Fruit fly (Drosophila melanogaster): ENCODE results near the gene CG42830.
A peak's percentile ranks its signal among the peaks of the same experiment; 100 is the strongest.

CG42830 gene

dm6 chr2L:17778287-17778762, 34.1 kb downstream of the CG42830 start, which contains the start of gene CadN (continued):
- TF ChIP-seq zf30C (GFP tag; optimal IDR thresholded peaks at IDR 0.05) (peak; percentile 67), Opbp (GFP tag; IDR thresholded peaks at IDR 0.05; ENCODE audit: partially characterized antibody) (0 out of 3 replicates have a peak, but pooled peaks have one; percentile 18), kah (GFP tag; optimal IDR thresholded peaks at IDR 0.05) (peak; percentile 49), bbx (GFP tag; IDR thresholded peaks at IDR 0.05; ENCODE audit: partially characterized antibody) (0 out of 2 replicates have a peak, but pooled peaks have one; percentile 25), bigmax (GFP tag; optimal IDR thresholded peaks at IDR 0.05) (no peak), zfh1 (GFP tag; IDR thresholded peaks at IDR 0.05) (0 out of 3 replicates have a peak, but pooled peaks have one; percentile 6), Spps (tag; optimal IDR thresholded peaks at IDR 0.05) (no peak), lilli (GFP tag; optimal IDR thresholded peaks at IDR 0.05) (peak; percentile 13), lmd (GFP tag; IDR thresholded peaks at IDR 0.05) (peak; percentile 30; the same call in 1 of the 2 replicates), Optix (GFP tag; IDR thresholded peaks at IDR 0.05) (no peak), CG10979 (tag; optimal IDR thresholded peaks at IDR 0.05) (peak; percentile 53), Med (GFP tag) (peak; percentile 67), Elba2 (GFP tag; optimal IDR thresholded peaks at IDR 0.05) (peak; percentile 14), fd64A (GFP tag; optimal IDR thresholded peaks at IDR 0.05) (no peak), CG17385 (GFP tag; optimal IDR thresholded peaks at IDR 0.05) (peak; percentile 16), CG1602 (GFP tag; optimal IDR thresholded peaks at IDR 0.05) (peak; percentile 33), CG2678 (tag; optimal IDR thresholded peaks at IDR 0.05) (peak; percentile 2), gsb-n (tag; optimal IDR thresholded peaks at IDR 0.05) (peak; percentile 19), hth (optimal IDR thresholded peaks at IDR 0.05) (no peak), fd96Cb (tag; optimal IDR thresholded peaks at IDR 0.05) (peak; percentile 30), CG6765 (GFP tag; optimal IDR thresholded peaks at IDR 0.05) (no peak), CG34422 (GFP tag; IDR thresholded peaks at IDR 0.05) (peak; percentile 79; the same call in 1 of the 3 replicates), CG8388 (GFP tag; optimal IDR thresholded peaks at IDR 0.05) (peak; percentile 36), CG30403 (GFP tag; optimal IDR thresholded peaks at IDR 0.05) (peak; percentile 10), Fer2 (tag; optimal IDR thresholded peaks at IDR 0.05) (no peak), CG17328 (GFP tag; IDR thresholded peaks at IDR 0.05) (peak; percentile 8; the same call in 1 of the 2 replicates), CG4730 (GFP tag; IDR thresholded peaks at IDR 0.05) (no peak), MBD-R2 (GFP tag; IDR thresholded peaks at IDR 0.05) (no peak), CG4360 (GFP tag; IDR thresholded peaks at IDR 0.05) (0 out of 2 replicates have a peak, but pooled peaks have one; percentile 11), CG1233 (GFP tag; optimal IDR thresholded peaks at IDR 0.05) (no peak), CG10462 (GFP tag; optimal IDR thresholded peaks at IDR 0.05) (no peak), CG1832 (GFP tag; optimal IDR thresholded peaks at IDR 0.05) (peak; percentile 59), cad (GFP tag; optimal IDR thresholded peaks at IDR 0.05) (no peak), CG10209 (GFP tag; optimal IDR thresholded peaks at IDR 0.05) (no peak), stc (GFP tag; IDR thresholded peaks at IDR 0.05) (peak; percentile 21; the same call in 1 of the 2 replicates), Sry-δ (GFP tag; optimal IDR thresholded peaks at IDR 0.05) (no peak), cas (GFP tag; IDR thresholded peaks at IDR 0.05) (no peak), Trl (optimal IDR thresholded peaks at IDR 0.05) (peak; percentile 28 to 52), Trl (GFP tag; optimal IDR thresholded peaks at IDR 0.05) (peak; percentile 5), Bdp1 (GFP tag; optimal IDR thresholded peaks at IDR 0.05) (no peak), Blimp-1 (GFP tag; optimal IDR thresholded peaks at IDR 0.05) (peak; percentile 39), PHDP (tag; optimal IDR thresholded peaks at IDR 0.05) (peak; percentile 40), CG8290 (GFP tag; optimal IDR thresholded peaks at IDR 0.05) (no peak), CG8290 (tag; optimal IDR thresholded peaks at IDR 0.05) (no peak)

Measured in whole organism, embryonic.